Worm (Caenorhabditis elegans): ENCODE results near the gene K06A4.2.
"Not testable (repeated sequence)": the region's sequence is repeated elsewhere in the genome, so short reads cannot be mapped to it uniquely, and the experiment has no call there.

DNA sequence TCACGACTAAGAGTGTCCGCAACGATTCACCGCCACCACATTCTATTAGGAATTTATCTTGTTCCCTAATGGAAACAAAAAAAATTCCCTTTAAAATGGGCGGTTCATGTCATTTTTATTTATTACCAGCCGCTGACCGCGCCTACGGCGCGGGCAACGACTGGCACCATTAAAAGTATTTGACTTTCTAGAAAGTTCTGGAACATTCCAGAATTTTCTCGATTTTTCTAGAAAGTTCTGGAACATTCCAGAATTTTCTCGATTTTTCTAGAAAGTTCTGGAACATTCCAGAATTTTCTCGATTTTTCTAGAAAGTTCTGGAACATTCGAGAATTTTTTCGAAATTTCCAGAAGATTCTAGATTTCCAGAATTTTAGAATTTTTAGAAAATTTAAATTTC is 45.4 kb upstream of the K06A4.2 start:
- not testable (repeated sequence) for TF ChIP-seq dpff-1 (tag; optimal IDR thresholded peaks at IDR 0.05); Y79H2A.3 (GFP tag; conservative IDR thresholded peaks at IDR 0.05); K12H6.12 (tag; optimal IDR thresholded peaks at IDR 0.05); ets-4 (GFP tag; optimal IDR thresholded peaks at IDR 0.05); ama-1 (optimal IDR thresholded peaks at IDR 0.05); ama-1 (GFP tag; optimal IDR thresholded peaks at IDR 0.05); F55B11.4 (tag; optimal IDR thresholded peaks at IDR 0.05; ENCODE audit: borderline replicate concordance, insufficient read depth); egl-18 (GFP tag; IDR thresholded peaks at IDR 0.05)

Data from whole organism, young adult.